Worm (Caenorhabditis elegans): ENCODE data around the gene T12A7.2.

T12A7.2 gene

ce11 chrIV:11760700-11761459 is at the start of gene T12A7.2:
TSS of gene T12A7.2 (minus strand) at chrIV:11761111.
- no peak for TF ChIP-seq ceh-30 (tag; optimal IDR thresholded peaks at IDR 0.05)
- no peak for TF ChIP-seq C08G9.2 (tag; optimal IDR thresholded peaks at IDR 0.05)
- TF ChIP-seq ref-2 (tag; optimal IDR thresholded peaks at IDR 0.05), result peak; percentile 2
- TF ChIP-seq lim-6 (tag; optimal IDR thresholded peaks at IDR 0.05), result no peak
- TF ChIP-seq fkh-6 (tag; optimal IDR thresholded peaks at IDR 0.05), result no peak
- peak; percentile 4 for TF ChIP-seq unc-42 (tag; optimal IDR thresholded peaks at IDR 0.05)
- no peak for TF ChIP-seq zip-5 (tag; optimal IDR thresholded peaks at IDR 0.05)
- no peak for TF ChIP-seq C38D4.7 (GFP tag; optimal IDR thresholded peaks at IDR 0.05)
- TF ChIP-seq che-1 (tag; optimal IDR thresholded peaks at IDR 0.05), result no peak
- peak; percentile 22 for TF ChIP-seq tbx-2 (tag; optimal IDR thresholded peaks at IDR 0.05)
- peak; percentile 75 for TF ChIP-seq elt-2 (tag; optimal IDR thresholded peaks at IDR 0.05)
- TF ChIP-seq odd-2 (tag; optimal IDR thresholded peaks at IDR 0.05), result no peak
- TF ChIP-seq nhr-232 (tag; optimal IDR thresholded peaks at IDR 0.05), result no peak
- TF ChIP-seq hlh-13 (GFP tag; optimal IDR thresholded peaks at IDR 0.05), result no peak
- TF ChIP-seq ceh-22 (tag; optimal IDR thresholded peaks at IDR 0.05), result no peak
- no peak for TF ChIP-seq eyg-1 (tag; optimal IDR thresholded peaks at IDR 0.05)
- no peak for TF ChIP-seq Y22D7AL.16 (tag; optimal IDR thresholded peaks at IDR 0.05)
- peak; percentile 24 for TF ChIP-seq ceh-18 (tag; optimal IDR thresholded peaks at IDR 0.05)
- no peak for TF ChIP-seq sdc-2 (tag; optimal IDR thresholded peaks at IDR 0.05)
- TF ChIP-seq ceh-6 (GFP tag; optimal IDR thresholded peaks at IDR 0.05), result no peak

DNA sequence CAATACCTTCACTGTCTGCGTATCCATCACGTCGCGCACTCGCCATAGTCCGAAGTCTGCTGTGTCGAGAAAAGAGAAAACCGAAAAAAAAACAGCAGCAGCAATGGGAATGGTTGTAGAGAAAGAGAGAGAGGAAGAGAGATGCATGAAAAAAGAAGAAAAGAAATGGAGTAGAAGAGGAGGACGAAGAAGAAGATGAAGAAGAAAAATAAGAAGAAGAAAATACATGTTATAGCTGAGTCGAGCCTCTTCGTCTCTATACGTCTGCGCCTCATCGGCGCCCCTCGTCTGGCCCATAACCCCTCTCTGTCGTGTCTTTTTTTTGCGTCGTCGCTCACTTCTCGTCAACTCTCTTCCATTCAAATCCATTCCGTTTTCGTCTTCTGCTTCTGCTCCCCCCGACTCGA is 48.8 kb upstream of the T12A7.2 start:
- TF ChIP-seq unc-42 (tag; optimal IDR thresholded peaks at IDR 0.05), result peak; percentile 82
- peak; percentile 84 for TF ChIP-seq ceh-18 (tag; optimal IDR thresholded peaks at IDR 0.05)
- TF ChIP-seq nfya-1 (tag; optimal IDR thresholded peaks at IDR 0.05), result peak; percentile 73
- TF ChIP-seq elt-2 (tag; optimal IDR thresholded peaks at IDR 0.05), result no peak
- peak; percentile 0 for TF ChIP-seq ceh-14 (tag; optimal IDR thresholded peaks at IDR 0.05)
- peak; percentile 58 for TF ChIP-seq ceh-31 (tag; optimal IDR thresholded peaks at IDR 0.05)
- no peak for TF ChIP-seq ceh-34 (tag; optimal IDR thresholded peaks at IDR 0.05)
- peak; percentile 66 for TF ChIP-seq tbx-2 (tag; optimal IDR thresholded peaks at IDR 0.05)
- peak; percentile 27 for TF ChIP-seq pros-1 (tag; optimal IDR thresholded peaks at IDR 0.05)

ce11 chrIV:11809047-11809446 is 48.1 kb upstream of the T12A7.2 start:
- TF ChIP-seq ets-4 (tag; optimal IDR thresholded peaks at IDR 0.05) (no peak), unc-3 (GFP tag; conservative IDR thresholded peaks at IDR 0.05) (no peak), unc-3 (tag; optimal IDR thresholded peaks at IDR 0.05) (no peak), ceh-6 (GFP tag; optimal IDR thresholded peaks at IDR 0.05) (no peak), hlh-8 (tag; optimal IDR thresholded peaks at IDR 0.05) (no peak), ceh-48 (tag; optimal IDR thresholded peaks at IDR 0.05) (no peak), npax-4 (tag; optimal IDR thresholded peaks at IDR 0.05) (no peak), ceh-2 (tag; optimal IDR thresholded peaks at IDR 0.05) (no peak), ceh-34 (tag; optimal IDR thresholded peaks at IDR 0.05) (no peak), ceh-19 (GFP tag; optimal IDR thresholded peaks at IDR 0.05) (no peak), madf-2 (tag; optimal IDR thresholded peaks at IDR 0.05) (no peak), Y22D7AL.16 (tag; optimal IDR thresholded peaks at IDR 0.05) (no peak), tbx-7 (tag; optimal IDR thresholded peaks at IDR 0.05) (no peak), nhr-232 (tag; optimal IDR thresholded peaks at IDR 0.05) (no peak), ttx-3 (tag; optimal IDR thresholded peaks at IDR 0.05) (no peak), fax-1 (tag; optimal IDR thresholded peaks at IDR 0.05) (no peak), ceh-24 (tag; optimal IDR thresholded peaks at IDR 0.05) (no peak), pqm-1 (tag; optimal IDR thresholded peaks at IDR 0.05) (no peak), fkh-10 (GFP tag; optimal IDR thresholded peaks at IDR 0.05) (no peak)

Measured in whole organism, late embryonic.